Worm (Caenorhabditis elegans) whole organism, late embryonic: ENCODE results near the gene hlh-27.

Experiments
- C08G9.2 ChIP-seq: sonication (generic microtip); optimal IDR thresholded peaks from 2 replicates; lab custom pipeline; 2016; ENCODE audit warnings: mild to moderate bottlenecking, missing genetic modification characterization, moderate library complexity, missing compliant biosample characterization
- C38D4.7 ChIP-seq: fragments of 200-800 bp; sonication (Bioruptor generic); optimal IDR thresholded peaks from 2 replicates; lab custom pipeline; 2018; ENCODE audit warnings: mild to moderate bottlenecking, missing genetic modification characterization, moderate library complexity, missing compliant biosample characterization
- F13H6.1 ChIP-seq: sonication (generic microtip); optimal IDR thresholded peaks from 2 replicates; lab custom pipeline; 2016; ENCODE audit warnings: missing genetic modification characterization, missing compliant biosample characterization
- K09A11.1 ChIP-seq: sonication (generic microtip); optimal IDR thresholded peaks from 2 replicates; lab custom pipeline; 2017; ENCODE audit warnings: antibody characterized with exemption, mild to moderate bottlenecking, missing genetic modification characterization, missing compliant biosample characterization; ENCODE audit not compliant: insufficient read depth
- T23F11.4 ChIP-seq: fragments of 200-800 bp; sonication (Bioruptor generic); optimal IDR thresholded peaks from 2 replicates; lab custom pipeline; 2018; ENCODE audit warnings: mild to moderate bottlenecking, missing genetic modification characterization, missing compliant biosample characterization
- Y22D7AL.16 ChIP-seq: sonication (generic microtip); optimal IDR thresholded peaks from 2 replicates; lab custom pipeline; 2016; ENCODE audit warnings: missing genetic modification characterization, missing compliant biosample characterization
- ahr-1 ChIP-seq: sonication (generic microtip); optimal IDR thresholded peaks from 2 replicates; lab custom pipeline; 2016; ENCODE audit warnings: missing genetic modification characterization, missing compliant biosample characterization
- ama-1 ChIP-seq: fragments of 150-350 bp; optimal IDR thresholded peaks from 2 replicates; lab custom pipeline; 2014
- ceh-14 ChIP-seq: sonication (generic microtip); optimal IDR thresholded peaks from 2 replicates; lab custom pipeline; 2016; ENCODE audit warnings: missing genotype, missing genetic modification characterization, missing compliant biosample characterization
- ceh-19 ChIP-seq: fragments of 200-800 bp; sonication (Bioruptor generic); optimal IDR thresholded peaks from 2 replicates; lab custom pipeline; 2018; ENCODE audit warnings: mild to moderate bottlenecking, missing genetic modification characterization, missing compliant biosample characterization
- ceh-2 ChIP-seq: sonication (generic microtip); optimal IDR thresholded peaks from 2 replicates; lab custom pipeline; 2016; ENCODE audit warnings: missing genotype, missing genetic modification characterization, missing compliant biosample characterization
- ceh-22 ChIP-seq: sonication (generic microtip); optimal IDR thresholded peaks from 2 replicates; lab custom pipeline; 2017; ENCODE audit warnings: missing biosample characterization, missing genetic modification characterization
- ceh-24 ChIP-seq: sonication (generic microtip); optimal IDR thresholded peaks from 2 replicates; lab custom pipeline; 2016; ENCODE audit warnings: mild to moderate bottlenecking, missing genetic modification characterization, missing compliant biosample characterization
- ceh-30 ChIP-seq: fragments of 150-350 bp; optimal IDR thresholded peaks from 2 replicates; lab custom pipeline; 2014; ENCODE audit warnings: missing biosample characterization, missing genetic modification characterization
- ceh-34 ChIP-seq: sonication (generic microtip); optimal IDR thresholded peaks from 2 replicates; lab custom pipeline; 2016; ENCODE audit warnings: mild to moderate bottlenecking, missing genetic modification characterization, missing compliant biosample characterization
- ceh-48 ChIP-seq: sonication (generic microtip); optimal IDR thresholded peaks from 2 replicates; lab custom pipeline; 2016; ENCODE audit warnings: missing genetic modification characterization, inconsistent platforms, missing compliant biosample characterization
- ceh-6 ChIP-seq: fragments of 200-800 bp; sonication (Bioruptor generic); optimal IDR thresholded peaks from 2 replicates; lab custom pipeline; 2018; ENCODE audit warnings: mild to moderate bottlenecking, missing genetic modification characterization, missing compliant biosample characterization
- che-1 ChIP-seq: sonication (generic microtip); optimal IDR thresholded peaks from 2 replicates; lab custom pipeline; 2016; ENCODE audit warnings: mild to moderate bottlenecking, missing genetic modification characterization, missing compliant biosample characterization
- dmd-4 ChIP-seq: sonication (generic microtip); optimal IDR thresholded peaks from 2 replicates; lab custom pipeline; 2016; ENCODE audit warnings: borderline replicate concordance, missing genetic modification characterization, missing compliant biosample characterization
- dve-1 ChIP-seq: sonication (generic microtip); optimal IDR thresholded peaks from 2 replicates; lab custom pipeline; 2017; ENCODE audit warnings: antibody characterized with exemption, mild to moderate bottlenecking, missing genetic modification characterization, missing compliant biosample characterization
- elt-2 ChIP-seq: sonication (generic microtip); optimal IDR thresholded peaks from 2 replicates; lab custom pipeline; 2016; ENCODE audit warnings: missing genetic modification reagents, missing genetic modification characterization, missing compliant biosample characterization
- elt-4 ChIP-seq: sonication (generic microtip); optimal IDR thresholded peaks from 2 replicates; lab custom pipeline; 2016; ENCODE audit warnings: missing genetic modification characterization, missing compliant biosample characterization
- ets-4 ChIP-seq: sonication (generic microtip); optimal IDR thresholded peaks from 2 replicates; lab custom pipeline; 2016; ENCODE audit warnings: missing genetic modification characterization, missing compliant biosample characterization
- fax-1 ChIP-seq: sonication (generic microtip); optimal IDR thresholded peaks from 2 replicates; lab custom pipeline; 2016; ENCODE audit warnings: missing genotype, missing genetic modification characterization, missing compliant biosample characterization
- fkh-6 ChIP-seq: sonication (generic microtip); optimal IDR thresholded peaks from 2 replicates; lab custom pipeline; 2016; ENCODE audit warnings: missing genetic modification characterization, missing compliant biosample characterization
- gmeb-2 ChIP-seq: sonication (generic microtip); optimal IDR thresholded peaks from 2 replicates; lab custom pipeline; 2016; ENCODE audit warnings: missing genetic modification characterization, inconsistent platforms, missing compliant biosample characterization
- hlh-30 ChIP-seq: sonication (generic microtip); optimal IDR thresholded peaks from 2 replicates; lab custom pipeline; 2017; ENCODE audit warnings: antibody characterized with exemption, missing genetic modification characterization, missing compliant biosample characterization; ENCODE audit not compliant: insufficient read depth
- hlh-6 ChIP-seq: sonication (generic microtip); optimal IDR thresholded peaks from 2 replicates; lab custom pipeline; 2016; ENCODE audit warnings: missing genotype, missing genetic modification characterization, missing compliant biosample characterization
- hlh-8 ChIP-seq: sonication (generic microtip); optimal IDR thresholded peaks from 2 replicates; lab custom pipeline; 2016; ENCODE audit warnings: missing genotype, missing genetic modification characterization, missing compliant biosample characterization
- lim-6 ChIP-seq: sonication (generic microtip); optimal IDR thresholded peaks from 2 replicates; lab custom pipeline; 2016; ENCODE audit warnings: missing genetic modification characterization, missing compliant biosample characterization
- lin-11 ChIP-seq: fragments of 200-800 bp; sonication (Bioruptor generic); optimal IDR thresholded peaks from 2 replicates; lab custom pipeline; 2018; ENCODE audit warnings: mild to moderate bottlenecking, missing genetic modification characterization, missing compliant biosample characterization
- madf-2 ChIP-seq: sonication (generic microtip); optimal IDR thresholded peaks from 2 replicates; lab custom pipeline; 2017; ENCODE audit warnings: missing genetic modification characterization, missing compliant biosample characterization
- mec-3 ChIP-seq: sonication (generic microtip); optimal IDR thresholded peaks from 2 replicates; lab custom pipeline; 2016; ENCODE audit warnings: borderline replicate concordance, missing genetic modification characterization, missing compliant biosample characterization
- nfya-1 ChIP-seq: sonication (generic microtip); optimal IDR thresholded peaks from 2 replicates; lab custom pipeline; 2017; ENCODE audit warnings: missing genetic modification characterization, mild to moderate bottlenecking, missing compliant biosample characterization, antibody characterized with exemption, moderate library complexity
- nhr-11 ChIP-seq: fragments of 150-350 bp; optimal IDR thresholded peaks from 2 replicates; lab custom pipeline; 2014; ENCODE audit warnings: missing biosample characterization, missing genetic modification characterization
- nhr-232 ChIP-seq: sonication (generic microtip); optimal IDR thresholded peaks from 2 replicates; lab custom pipeline; 2016; ENCODE audit warnings: missing genetic modification characterization, missing compliant biosample characterization
- odd-2 ChIP-seq: sonication (generic microtip); optimal IDR thresholded peaks from 2 replicates; lab custom pipeline; 2017; ENCODE audit warnings: antibody characterized with exemption, mild to moderate bottlenecking, missing genetic modification characterization, missing compliant biosample characterization
- pag-3 ChIP-seq: sonication (generic microtip); optimal IDR thresholded peaks from 2 replicates; lab custom pipeline; 2016; ENCODE audit warnings: missing compliant biosample characterization, missing genetic modification characterization, borderline replicate concordance
- pat-9 ChIP-seq: fragments of 200-800 bp; sonication (Bioruptor generic); optimal IDR thresholded peaks from 2 replicates; lab custom pipeline; 2018; ENCODE audit warnings: mild to moderate bottlenecking, missing genetic modification characterization, moderate library complexity, missing compliant biosample characterization
- pax-1 ChIP-seq: fragments of 150-350 bp; optimal IDR thresholded peaks from 2 replicates; lab custom pipeline; 2014; ENCODE audit warnings: missing biosample characterization, missing genetic modification characterization
- pha-2 ChIP-seq: sonication (generic microtip); optimal IDR thresholded peaks from 2 replicates; lab custom pipeline; 2017; ENCODE audit warnings: mild to moderate bottlenecking, missing genetic modification characterization, missing compliant biosample characterization
- pha-4 ChIP-seq: fragments of 150-350 bp; optimal IDR thresholded peaks from 2 replicates; lab custom pipeline; 2018; ENCODE audit warnings: missing biosample characterization, missing genetic modification reagents, missing genetic modification characterization
- pqm-1 ChIP-seq: sonication (generic microtip); optimal IDR thresholded peaks from 2 replicates; lab custom pipeline; 2016; ENCODE audit warnings: missing genetic modification characterization, missing compliant biosample characterization
- pros-1 ChIP-seq: fragments of 150-350 bp; optimal IDR thresholded peaks from 2 replicates; lab custom pipeline; 2014; ENCODE audit warnings: missing biosample characterization, missing genetic modification reagents, missing genetic modification characterization
- sox-4 ChIP-seq: sonication (generic microtip); optimal IDR thresholded peaks from 2 replicates; lab custom pipeline; 2017; ENCODE audit warnings: mild to moderate bottlenecking, missing genetic modification characterization, inconsistent platforms, missing compliant biosample characterization
- syd-9 ChIP-seq: sonication (generic microtip); optimal IDR thresholded peaks from 2 replicates; lab custom pipeline; 2016; ENCODE audit warnings: mild to moderate bottlenecking, missing genetic modification characterization, moderate library complexity, missing compliant biosample characterization
- tbx-2 ChIP-seq: sonication (generic microtip); optimal IDR thresholded peaks from 2 replicates; lab custom pipeline; 2016; ENCODE audit warnings: missing genetic modification characterization, missing compliant biosample characterization
- unc-42 ChIP-seq: sonication (generic microtip); optimal IDR thresholded peaks from 2 replicates; lab custom pipeline; 2016; ENCODE audit warnings: missing genotype, missing genetic modification characterization, missing compliant biosample characterization
- unc-86 ChIP-seq: sonication (generic microtip); optimal IDR thresholded peaks from 2 replicates; lab custom pipeline; 2016; ENCODE audit warnings: missing genetic modification characterization, missing compliant biosample characterization
- zip-5 ChIP-seq: sonication (generic microtip); optimal IDR thresholded peaks from 2 replicates; lab custom pipeline; 2016; ENCODE audit warnings: missing genetic modification characterization, missing compliant biosample characterization
- ztf-16 ChIP-seq: sonication (generic microtip); optimal IDR thresholded peaks from 2 replicates; lab custom pipeline; 2017; ENCODE audit warnings: missing genetic modification characterization, missing compliant biosample characterization

Gene hlh-27

DNA sequence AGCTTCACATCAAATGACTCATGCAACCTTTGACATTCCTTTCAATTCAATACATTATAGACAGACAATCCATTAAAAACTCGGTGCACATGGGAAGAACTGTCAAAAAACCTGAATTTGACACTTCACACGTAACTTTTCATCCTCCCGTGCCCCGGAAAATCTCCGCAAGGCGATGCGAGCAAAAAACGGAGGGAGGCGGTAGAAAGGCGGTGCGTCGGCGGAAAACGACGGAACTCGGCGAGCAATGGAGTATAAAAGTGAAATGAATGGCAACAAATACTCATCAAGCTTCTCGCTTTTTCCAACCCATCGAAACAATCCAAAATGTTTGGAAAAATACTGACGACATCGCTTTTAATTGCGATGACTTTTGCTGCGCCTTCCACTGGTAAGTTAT, 38.0 kb upstream of the hlh-27 start, which contains the start of gene T25E4.1:
TSS of gene T25E4.1 (plus strand) at position 301 of the 400 bp plus-strand sequence.
- no peak for TF ChIP-seq lim-6 (tag; lab: Kevin White, UChicago)
- no peak for TF ChIP-seq hlh-6 (tag; lab: Kevin White, UChicago)
- TF ChIP-seq T23F11.4, result no peak
- TF ChIP-seq syd-9 (tag; lab: Kevin White, UChicago), result no peak
- no peak for TF ChIP-seq pros-1
- no peak for TF ChIP-seq nhr-11
- TF ChIP-seq pqm-1 (tag; lab: Kevin White, UChicago), result no peak
- no peak for TF ChIP-seq zip-5 (tag; lab: Kevin White, UChicago)
- TF ChIP-seq nhr-232 (tag; lab: Kevin White, UChicago), result no peak
- no peak for TF ChIP-seq ceh-2 (tag; lab: Kevin White, UChicago)
- TF ChIP-seq ahr-1 (tag; lab: Kevin White, UChicago), result no peak
- TF ChIP-seq F13H6.1 (tag; lab: Kevin White, UChicago), result no peak
- no peak for TF ChIP-seq C08G9.2 (tag; lab: Kevin White, UChicago)
- TF ChIP-seq pha-2, result no peak
- TF ChIP-seq pax-1, result no peak
- no peak for TF ChIP-seq unc-86 (tag; lab: Kevin White, UChicago)
- TF ChIP-seq K09A11.1 (tag; lab: Kevin White, UChicago), result no peak
- no peak for TF ChIP-seq mec-3 (tag; lab: Kevin White, UChicago)
- TF ChIP-seq ceh-30 (tag; lab: Kevin White, UChicago), result no peak

DNA sequence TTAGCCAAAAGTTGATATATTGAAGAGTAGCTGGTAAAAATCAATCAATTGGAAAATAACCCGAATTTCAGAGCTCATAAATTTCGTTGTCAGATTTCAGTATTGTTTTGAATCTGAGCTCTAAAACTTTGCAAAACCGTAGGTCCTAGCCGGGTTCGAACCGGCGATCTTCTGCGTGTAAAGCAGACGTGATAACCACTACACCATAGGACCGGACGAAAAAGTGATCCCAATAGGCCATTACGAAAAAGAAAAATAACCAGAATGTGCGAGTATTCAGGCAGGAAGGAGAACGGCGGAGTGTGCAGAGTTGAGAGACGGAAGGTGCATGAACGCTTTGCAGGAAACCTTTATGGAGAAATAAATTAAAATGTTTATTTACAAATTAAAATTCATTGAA, 37.0 kb upstream of the hlh-27 start:
- TF ChIP-seq pag-3 (tag; lab: Kevin White, UChicago) (no peak), ceh-34 (tag; lab: Kevin White, UChicago) (peak; percentile 21), fax-1 (tag; lab: Kevin White, UChicago) (no peak), ceh-30 (tag; lab: Kevin White, UChicago) (no peak), che-1 (peak; percentile 36), tbx-2 (tag; lab: Kevin White, UChicago) (peak; percentile 25), Y22D7AL.16 (tag; lab: Kevin White, UChicago) (peak; percentile 41), F13H6.1 (tag; lab: Kevin White, UChicago) (no peak), ceh-48 (tag; lab: Kevin White, UChicago) (peak; percentile 0), unc-42 (tag; lab: Kevin White, UChicago) (no peak), lin-11 (tag; lab: Kevin White, UChicago) (peak; percentile 32), dmd-4 (tag; lab: Kevin White, UChicago) (no peak), sox-4 (tag; lab: Kevin White, UChicago) (peak; percentile 23), hlh-30 (tag; lab: Kevin White, UChicago) (no peak), nfya-1 (tag; lab: Kevin White, UChicago) (peak; percentile 9), fkh-6 (tag; lab: Kevin White, UChicago) (peak; percentile 27), ceh-6 (GFP tag; lab: Kevin White, UChicago) (peak; percentile 55), elt-4 (no peak), ztf-16 (tag; lab: Kevin White, UChicago) (no peak), hlh-8 (tag; lab: Kevin White, UChicago) (no peak), ceh-19 (GFP tag; lab: Kevin White, UChicago) (peak; percentile 17), odd-2 (tag; lab: Kevin White, UChicago) (no peak), ets-4 (no peak), dve-1 (tag; lab: Kevin White, UChicago) (peak; percentile 43), ceh-14 (tag; lab: Kevin White, UChicago) (no peak), nhr-232 (tag; lab: Kevin White, UChicago) (peak; percentile 47), gmeb-2 (no peak), pha-2 (peak; percentile 42), ama-1 (lab: Kevin White, UChicago) (no peak), pqm-1 (tag; lab: Kevin White, UChicago) (no peak), elt-2 (tag; lab: Kevin White, UChicago) (peak; percentile 86), C08G9.2 (tag; lab: Kevin White, UChicago) (no peak), ceh-22 (no peak), pat-9 (tag; lab: Kevin White, UChicago) (no peak), pha-4 (no peak), syd-9 (tag; lab: Kevin White, UChicago) (peak; percentile 33), mec-3 (tag; lab: Kevin White, UChicago) (no peak), ceh-24 (no peak), C38D4.7 (GFP tag; lab: Kevin White, UChicago) (peak; percentile 39), madf-2 (no peak)
